Worm (Caenorhabditis elegans) whole organism, young adult: ENCODE results near the gene C36E8.4.
A peak's percentile ranks its signal among the peaks of the same experiment; 100 is the strongest.

Source experiments
- B0019.2 ChIP-seq: fragments of 200-800 bp; sonication (Bioruptor generic); conservative IDR thresholded peaks from 2 replicates; pipeline ENCODE4 v1.3.6; 2022; ENCODE audit warnings: missing genetic modification reagents, missing genetic modification characterization, missing compliant biosample characterization
- B0261.1 ChIP-seq: sonication (generic microtip); optimal IDR thresholded peaks from 2 replicates; lab custom pipeline; 2016; ENCODE audit warnings: mild to moderate bottlenecking, missing genetic modification characterization, moderate library complexity, missing compliant biosample characterization
- C06A6.2 ChIP-seq: fragments of 200-800 bp; sonication (Bioruptor generic); conservative IDR thresholded peaks from 2 replicates; pipeline ENCODE4 v1.3.6; 2022; ENCODE audit warnings: missing genetic modification characterization, missing compliant biosample characterization
- F22D6.2 ChIP-seq: sonication (generic microtip); optimal IDR thresholded peaks from 2 replicates; lab custom pipeline; 2016; ENCODE audit warnings: mild to moderate bottlenecking, missing genetic modification characterization, missing compliant biosample characterization
- F33H1.4 ChIP-seq: fragments of 200-800 bp; sonication (Bioruptor generic); IDR thresholded peaks from 2 replicates; pipeline ENCODE4 v1.3.6; 2022; ENCODE audit warnings: missing genetic modification reagents, missing genetic modification characterization, missing compliant biosample characterization
- F37B4.10 ChIP-seq: fragments of 200-800 bp; sonication (Bioruptor generic); IDR thresholded peaks from 2 replicates; pipeline ENCODE4 v1.3.6; 2022; ENCODE audit warnings: missing genetic modification characterization, missing compliant biosample characterization
- F55B11.4 ChIP-seq: sonication (generic microtip); optimal IDR thresholded peaks from 2 replicates; lab custom pipeline; 2016; ENCODE audit warnings: missing compliant biosample characterization, missing genetic modification characterization, borderline replicate concordance; ENCODE audit not compliant: insufficient read depth
- K12H6.12 ChIP-seq: fragments of 200-800 bp; sonication (Bioruptor generic); optimal IDR thresholded peaks from 2 replicates; lab custom pipeline; 2018; ENCODE audit warnings: mild to moderate bottlenecking, missing genetic modification characterization, missing compliant biosample characterization
- Y53F4B.3 ChIP-seq: fragments of 200-800 bp; sonication (Bioruptor generic); IDR thresholded peaks from 2 replicates; pipeline ENCODE4 v1.3.6; 2022; ENCODE audit warnings: missing genetic modification reagents, missing genetic modification characterization, missing compliant biosample characterization
- Y53G8AR.9 ChIP-seq: fragments of 200-800 bp; sonication (Bioruptor generic); conservative IDR thresholded peaks from 2 replicates; pipeline ENCODE4 v1.3.6; 2022; ENCODE audit warnings: missing genetic modification reagents, missing genetic modification characterization, missing compliant biosample characterization
- ZK185.1 ChIP-seq: sonication (generic microtip); optimal IDR thresholded peaks from 2 replicates; lab custom pipeline; 2016; ENCODE audit warnings: mild to moderate bottlenecking, missing genetic modification characterization, missing compliant biosample characterization; ENCODE audit not compliant: poor library complexity, severe bottlenecking
- atf-7 ChIP-seq: sonication (generic microtip); optimal IDR thresholded peaks from 2 replicates; lab custom pipeline; 2017; ENCODE audit warnings: mild to moderate bottlenecking, missing genetic modification characterization, missing compliant biosample characterization
- athp-1 ChIP-seq: sonication (generic microtip); optimal IDR thresholded peaks from 2 replicates; lab custom pipeline; 2017; ENCODE audit warnings: mild to moderate bottlenecking, missing genetic modification characterization, missing compliant biosample characterization
- attf-3 ChIP-seq: fragments of 200-800 bp; sonication (Bioruptor generic); conservative IDR thresholded peaks from 2 replicates; pipeline ENCODE4 v1.3.6; 2022; ENCODE audit warnings: missing genetic modification reagents, missing genetic modification characterization, missing compliant biosample characterization
- attf-5 ChIP-seq: fragments of 200-800 bp; sonication (Bioruptor generic); optimal IDR thresholded peaks from 2 replicates; lab custom pipeline; 2018; ENCODE audit warnings: mild to moderate bottlenecking, missing genetic modification characterization, missing compliant biosample characterization
- cebp-1 ChIP-seq, 2 experiments: fragments of 200-800 bp in 1 of 2; sonication (Bioruptor generic) in 1 of 2; sonication (generic microtip) in 1 of 2; IDR thresholded peaks in 1 of 2; optimal IDR thresholded peaks in 1 of 2; 2 replicates each; pipeline versions ENCODE4 v1.3.6 to Lab custom; 2017 to 2022; ENCODE audit warnings: missing compliant biosample characterization in 2 of 2, missing genetic modification characterization in 2 of 2, mild to moderate bottlenecking in 1 of 2, missing genetic modification reagents in 1 of 2, moderate library complexity in 1 of 2
- chd-7 ChIP-seq: sonication (generic microtip); optimal IDR thresholded peaks from 2 replicates; lab custom pipeline; 2016; ENCODE audit warnings: mild to moderate bottlenecking, missing genetic modification characterization, moderate library complexity, missing compliant biosample characterization
- efl-1 ChIP-seq: fragments of 150-350 bp; optimal IDR thresholded peaks from 2 replicates; lab custom pipeline; 2014; ENCODE audit warnings: missing biosample characterization, missing genetic modification reagents, missing genetic modification characterization
- egrh-3 ChIP-seq: fragments of 200-800 bp; sonication (Bioruptor generic); IDR thresholded peaks from 2 replicates; pipeline ENCODE4 v1.3.6; 2022; ENCODE audit warnings: missing genetic modification reagents, missing genetic modification characterization, missing compliant biosample characterization
- ets-4 ChIP-seq: fragments of 200-800 bp; sonication (Bioruptor generic); optimal IDR thresholded peaks from 2 replicates; lab custom pipeline; 2018; ENCODE audit warnings: mild to moderate bottlenecking, missing genetic modification characterization, missing compliant biosample characterization
- fkh-3 ChIP-seq: sonication (generic microtip); optimal IDR thresholded peaks from 2 replicates; lab custom pipeline; 2016; ENCODE audit warnings: mild to moderate bottlenecking, missing genetic modification characterization, missing compliant biosample characterization
- hlh-12 ChIP-seq: sonication (generic microtip); optimal IDR thresholded peaks from 2 replicates; lab custom pipeline; 2016; ENCODE audit warnings: missing genetic modification characterization, missing compliant biosample characterization
- hlh-26 ChIP-seq: fragments of 200-800 bp; sonication (Bioruptor generic); conservative IDR thresholded peaks from 2 replicates; pipeline ENCODE4 v1.3.6; 2022; ENCODE audit warnings: missing genetic modification reagents, missing genetic modification characterization, missing compliant biosample characterization
- lin-40 ChIP-seq: sonication (generic microtip); optimal IDR thresholded peaks from 2 replicates; lab custom pipeline; 2016; ENCODE audit warnings: missing genetic modification characterization, mild to moderate bottlenecking, missing compliant biosample characterization, missing genotype, missing genetic modification reagents
- lin-54 ChIP-seq: fragments of 200-800 bp; sonication (Bioruptor generic); optimal IDR thresholded peaks from 2 replicates; lab custom pipeline; 2018; ENCODE audit warnings: mild to moderate bottlenecking, missing genetic modification characterization, missing compliant biosample characterization
- madf-10 ChIP-seq: sonication (generic microtip); optimal IDR thresholded peaks from 2 replicates; lab custom pipeline; 2016; ENCODE audit warnings: mild to moderate bottlenecking, missing genetic modification characterization, missing compliant biosample characterization
- madf-3 ChIP-seq: fragments of 200-800 bp; sonication (Bioruptor generic); IDR thresholded peaks from 2 replicates; pipeline ENCODE4 v1.3.6; 2022; ENCODE audit warnings: missing genetic modification reagents, missing genetic modification characterization, missing compliant biosample characterization
- madf-6 ChIP-seq: fragments of 200-800 bp; sonication (Bioruptor generic); IDR thresholded peaks from 2 replicates; pipeline ENCODE4 v1.3.6; 2022; ENCODE audit warnings: missing genetic modification reagents, missing genetic modification characterization, missing compliant biosample characterization
- mcd-1 ChIP-seq: fragments of 200-800 bp; sonication (Bioruptor generic); IDR thresholded peaks from 2 replicates; pipeline ENCODE4 v1.3.6; 2022; ENCODE audit warnings: missing genetic modification reagents, missing genetic modification characterization, missing compliant biosample characterization
- mxl-1 ChIP-seq: sonication (generic microtip); optimal IDR thresholded peaks from 2 replicates; lab custom pipeline; 2016; ENCODE audit warnings: missing genetic modification characterization, missing compliant biosample characterization
- nhr-80 ChIP-seq: sonication (generic microtip); optimal IDR thresholded peaks from 2 replicates; lab custom pipeline; 2016; ENCODE audit warnings: missing genetic modification characterization, missing compliant biosample characterization
- rec-8 ChIP-seq, 2 experiments: sonication (generic microtip); optimal IDR thresholded peaks; 2 replicates each; lab custom pipeline; 2016; ENCODE audit warnings: mild to moderate bottlenecking in 2 of 2, missing genetic modification characterization in 2 of 2, missing genetic modification reagents in 2 of 2, missing genotype in 2 of 2, missing biosample characterization in 1 of 2, missing compliant biosample characterization in 1 of 2, moderate library complexity in 1 of 2
- repo-1 ChIP-seq: sonication (generic microtip); optimal IDR thresholded peaks from 2 replicates; lab custom pipeline; 2017; ENCODE audit warnings: mild to moderate bottlenecking, missing genetic modification characterization, missing compliant biosample characterization
- snpc-4 ChIP-seq, 5 experiments: fragments of 150-350 bp in 1 of 5; sonication (generic microtip) in 4 of 5; optimal IDR thresholded peaks; 2 replicates each; lab custom pipeline; 2014 to 2018; ENCODE audit warnings: missing genetic modification characterization in 5 of 5, missing biosample characterization in 3 of 5, antibody characterized with exemption in 2 of 5, mild to moderate bottlenecking in 2 of 5, missing compliant biosample characterization in 2 of 5, missing genotype in 2 of 5, moderate library complexity in 2 of 5, missing genetic modification reagents in 1 of 5
- tbp1 ChIP-seq: fragments of 200-800 bp; sonication (Bioruptor generic); optimal IDR thresholded peaks from 2 replicates; lab custom pipeline; 2018; ENCODE audit warnings: mild to moderate bottlenecking, missing genetic modification characterization, missing compliant biosample characterization
- unc-130 ChIP-seq: sonication (generic microtip); optimal IDR thresholded peaks from 2 replicates; lab custom pipeline; 2016; ENCODE audit warnings: missing genetic modification reagents, missing genetic modification characterization, missing compliant biosample characterization
- ztf-18 ChIP-seq: sonication (generic microtip); optimal IDR thresholded peaks from 2 replicates; lab custom pipeline; 2016; ENCODE audit warnings: missing genotype, mild to moderate bottlenecking, missing genetic modification characterization, missing compliant biosample characterization
- ztf-26 ChIP-seq: sonication (generic microtip); optimal IDR thresholded peaks from 2 replicates; lab custom pipeline; 2017; ENCODE audit warnings: missing genetic modification characterization, missing compliant biosample characterization
- ztf-28 ChIP-seq: fragments of 200-800 bp; sonication (Bioruptor generic); IDR thresholded peaks from 2 replicates; pipeline ENCODE4 v1.3.6; 2022; ENCODE audit warnings: missing genetic modification reagents, missing genetic modification characterization, missing compliant biosample characterization

The C36E8.4 gene

DNA sequence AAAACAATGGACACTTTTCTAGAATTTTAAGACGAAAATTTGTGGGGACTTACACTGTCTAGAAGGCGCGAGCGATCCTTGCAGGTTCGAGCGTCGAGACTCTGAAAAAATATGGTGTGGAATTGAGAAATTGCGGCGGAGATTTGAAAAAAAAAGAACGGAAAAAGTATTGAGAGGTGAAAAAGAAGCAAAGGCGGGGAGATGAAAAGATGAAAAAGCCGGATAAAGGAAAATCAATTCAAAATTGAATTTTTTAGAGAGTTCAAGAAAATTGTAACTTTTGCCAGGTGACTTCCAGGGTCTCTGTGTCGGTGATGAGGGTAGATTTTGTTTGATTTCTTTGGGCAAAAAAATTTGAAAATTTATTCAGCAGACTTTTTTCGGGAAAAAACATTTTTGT is 35.8 kb upstream of the C36E8.4 start, which contains the start of gene msi-1:
Gene msi-1 (minus strand): TSS at position 101 of the 400 bp plus-strand sequence.
- TF ChIP-seq hlh-26 (GFP tag; lab: Robert Waterston, UW) (no peak), efl-1 (GFP tag; lab: Kevin White, UChicago) (no peak), B0261.1 (tag; lab: Kevin White, UChicago) (no peak), chd-7 (tag; lab: Kevin White, UChicago) (no peak), attf-3 (GFP tag; lab: Robert Waterston, UW) (no peak), fkh-3 (tag; lab: Kevin White, UChicago) (no peak), ztf-28 (GFP tag; lab: Robert Waterston, UW) (no peak), B0019.2 (no peak), ZK185.1 (tag; lab: Kevin White, UChicago) (no peak), lin-54 (no peak), ztf-26 (no peak), madf-3 (GFP tag; lab: Robert Waterston, UW) (no peak), mcd-1 (GFP tag; lab: Robert Waterston, UW) (no peak), ets-4 (GFP tag; lab: Kevin White, UChicago) (no peak), F37B4.10 (GFP tag; lab: Robert Waterston, UW) (no peak), nhr-80 (no peak), K12H6.12 (tag; lab: Kevin White, UChicago) (no peak), F33H1.4 (no peak)

DNA sequence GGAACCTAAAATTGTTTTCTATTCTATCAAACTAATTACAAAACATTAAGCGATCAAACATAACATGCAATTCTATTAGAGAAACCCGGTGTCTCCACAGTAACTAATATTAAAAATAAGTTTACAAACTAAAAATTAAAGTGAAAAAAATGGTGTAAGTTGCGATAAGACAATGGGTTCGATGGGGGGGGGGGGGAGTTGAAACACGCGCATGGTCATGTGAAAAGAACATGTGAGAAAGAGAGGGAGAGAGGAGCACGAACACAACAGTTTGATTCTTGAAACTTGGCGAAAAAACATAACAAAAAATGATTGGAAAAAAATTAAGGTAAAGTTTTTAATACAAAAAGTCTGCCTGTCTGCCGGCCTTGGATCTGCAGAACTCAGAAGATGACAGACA is 35.1 kb upstream of the C36E8.4 start:
- no peak for TF ChIP-seq hlh-12 (tag; lab: Kevin White, UChicago)
- no peak for TF ChIP-seq mxl-1 (tag; lab: Kevin White, UChicago)
- peak; percentile 10 for TF ChIP-seq nhr-80
- no peak for TF ChIP-seq cebp-1 (GFP tag; IDR thresholded peaks at IDR 0.05; lab: Robert Waterston, UW)
- peak; percentile 45 for TF ChIP-seq cebp-1 (tag; optimal IDR thresholded peaks at IDR 0.05; lab: Kevin White, UChicago)
- peak; percentile 26 for TF ChIP-seq attf-5 (GFP tag; lab: Kevin White, UChicago)
- TF ChIP-seq egrh-3 (GFP tag; lab: Robert Waterston, UW): peak; percentile 58; the same call in 1 of the 2 replicates

DNA sequence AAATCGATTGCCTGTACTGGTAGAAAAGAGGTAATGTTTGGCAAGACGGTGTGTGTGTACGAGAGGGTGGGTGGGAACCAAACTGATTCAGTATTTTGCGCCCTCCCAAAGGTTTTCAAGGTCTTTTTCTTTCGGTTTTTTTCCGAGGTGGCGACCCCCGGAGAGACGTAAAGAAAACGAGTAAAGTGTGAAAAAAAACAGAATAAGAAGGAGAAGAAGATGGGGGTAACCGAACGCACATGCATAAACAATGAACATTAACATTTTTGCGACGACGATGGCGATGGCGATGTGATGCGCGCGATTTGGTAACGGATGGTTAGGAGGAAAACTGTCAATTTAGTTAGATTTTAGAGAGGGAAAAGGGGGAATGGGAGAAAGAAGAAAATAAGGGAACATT is 33.7 kb upstream of the C36E8.4 start:
- TF ChIP-seq egrh-3 (GFP tag; lab: Robert Waterston, UW) (no peak), hlh-12 (tag; lab: Kevin White, UChicago) (no peak), Y53G8AR.9 (no peak), F37B4.10 (GFP tag; lab: Robert Waterston, UW) (no peak), rec-8 (tag; optimal IDR thresholded peaks at IDR 0.05; lab: Kevin White, UChicago) (no peak)

DNA sequence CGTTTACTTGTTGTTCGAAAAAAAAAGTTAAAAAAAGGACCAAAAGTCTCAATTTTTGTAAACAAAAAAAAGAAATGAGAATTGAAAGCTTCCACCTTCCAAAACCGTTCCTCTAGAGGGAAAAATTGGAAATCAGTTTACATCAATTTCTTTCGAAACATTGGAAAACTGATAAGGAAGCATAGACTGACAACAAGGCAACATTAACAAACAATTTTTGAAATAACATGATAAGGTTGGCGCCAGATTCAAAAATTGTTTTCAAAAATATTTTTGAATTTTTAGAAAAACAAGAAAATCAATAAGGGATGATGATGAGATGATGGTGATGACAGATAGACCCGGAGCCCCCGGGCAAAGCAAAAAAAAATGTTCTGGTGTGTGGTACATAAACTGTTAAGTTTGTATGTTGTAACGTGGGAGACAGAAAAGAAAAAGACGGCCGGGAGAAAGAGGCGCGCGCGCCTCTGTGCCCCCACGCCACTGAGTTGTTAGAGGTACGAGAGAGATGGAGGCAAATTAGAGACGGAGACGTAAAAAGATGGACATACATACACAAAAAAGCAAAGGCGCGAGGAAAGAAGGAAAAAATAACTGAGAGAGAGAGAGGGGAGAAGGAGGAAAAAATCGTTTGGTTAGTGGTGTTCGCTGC is 32.0 kb upstream of the C36E8.4 start:
- TF ChIP-seq Y53F4B.3 (GFP tag; lab: Robert Waterston, UW) (no peak), Y53G8AR.9 (no peak), B0019.2 (no peak), attf-5 (GFP tag; lab: Kevin White, UChicago) (peak; percentile 77), ztf-18 (tag; lab: Kevin White, UChicago) (peak; percentile 3), tbp1 (GFP tag; lab: Kevin White, UChicago) (peak; percentile 27), atf-7 (tag; lab: Kevin White, UChicago) (peak; percentile 37), repo-1 (tag; lab: Kevin White, UChicago) (peak; percentile 57), lin-40 (tag; lab: Kevin White, UChicago) (peak; percentile 69), efl-1 (GFP tag; lab: Kevin White, UChicago) (peak; percentile 5), snpc-4 (GFP tag; optimal IDR thresholded peaks at IDR 0.05; lab: Kevin White, UChicago) (no peak), snpc-4 (tag; optimal IDR thresholded peaks at IDR 0.05; lab: Kevin White, UChicago) (peak in 3 of 4 experiments; percentile 13 to 31 (median 21)), athp-1 (tag; lab: Kevin White, UChicago) (no peak), cebp-1 (GFP tag; IDR thresholded peaks at IDR 0.05; lab: Robert Waterston, UW) (peak; percentile 25; the same call in 1 of the 2 replicates), cebp-1 (tag; optimal IDR thresholded peaks at IDR 0.05; lab: Kevin White, UChicago) (peak; percentile 67), ztf-26 (peak; percentile 58), nhr-80 (peak; percentile 70), C06A6.2 (GFP tag; lab: Robert Waterston, UW) (0 out of 2 replicates have a peak, but pooled peaks have one; percentile 47), madf-6 (GFP tag; lab: Robert Waterston, UW) (0 out of 2 replicates have a peak, but pooled peaks have one; percentile 24), F22D6.2 (tag; lab: Kevin White, UChicago) (no peak), madf-10 (tag; lab: Kevin White, UChicago) (peak; percentile 36), unc-130 (GFP tag; lab: Kevin White, UChicago) (no peak), F55B11.4 (tag; lab: Kevin White, UChicago) (no peak), K12H6.12 (tag; lab: Kevin White, UChicago) (peak; percentile 69)
